Fruit fly (Drosophila melanogaster) whole organism, embryonic: ENCODE results near the gene CG45676.
A peak's percentile ranks its signal among the peaks of the same experiment; 100 is the strongest.

Experiments used
- Adf1 ChIP-seq: fragments of 200-800 bp; sonication (Bioruptor generic); IDR thresholded peaks from 2 replicates; pipeline ENCODE4 v1.3.6; 2022; ENCODE audit warnings: missing biosample characterization, missing genetic modification characterization
- BEAF-32 ChIP-seq: fragments of 200-800 bp; sonication (Bioruptor generic); optimal IDR thresholded peaks from 3 replicates; lab custom pipeline; 2017; ENCODE audit warnings: missing biosample characterization, missing genetic modification characterization, mild to moderate bottlenecking, moderate library complexity, missing genetic modification reagents
- CG10274 ChIP-seq: fragments of 200-800 bp; sonication (Bioruptor generic); optimal IDR thresholded peaks from 3 replicates; lab custom pipeline; 2017; ENCODE audit warnings: missing biosample characterization, mild to moderate bottlenecking, missing genetic modification characterization
- CG10462 ChIP-seq: fragments of 200-800 bp; sonication (Bioruptor generic); optimal IDR thresholded peaks from 2 replicates; lab custom pipeline; 2016; ENCODE audit warnings: missing biosample characterization, missing genetic modification characterization
- CG11085 ChIP-seq: fragments of 200-800 bp; sonication (Bioruptor generic); IDR thresholded peaks from 2 replicates; pipeline ENCODE4 v1.3.6; 2022; ENCODE audit warnings: missing biosample characterization, missing genetic modification characterization
- CG11456 ChIP-seq: fragments of 200-800 bp; sonication (Bioruptor generic); IDR thresholded peaks from 3 replicates; pipeline ENCODE4 v1.3.6; 2022; ENCODE audit warnings: missing biosample characterization, missing genetic modification characterization
- CG11696 ChIP-seq: fragments of 200-800 bp; sonication (Bioruptor generic); IDR thresholded peaks from 2 replicates; pipeline ENCODE4 v1.3.6; 2022; ENCODE audit warnings: missing biosample characterization, missing genetic modification characterization
- CG1233 ChIP-seq: fragments of 200-800 bp; sonication (Bioruptor generic); optimal IDR thresholded peaks from 4 replicates; lab custom pipeline; 2018; ENCODE audit warnings: missing biosample characterization, mild to moderate bottlenecking, missing genetic modification characterization
- CG15269 ChIP-seq: fragments of 200-800 bp; sonication (Bioruptor generic); optimal IDR thresholded peaks from 2 replicates; lab custom pipeline; 2018; ENCODE audit warnings: missing biosample characterization, mild to moderate bottlenecking, missing genetic modification characterization, moderate library complexity
- CG1529 ChIP-seq: fragments of 200-800 bp; sonication (Bioruptor generic); optimal IDR thresholded peaks from 3 replicates; lab custom pipeline; 2018; ENCODE audit warnings: missing biosample characterization, missing genetic modification characterization
- CG15514 ChIP-seq: fragments of 200-800 bp; sonication (Bioruptor generic); optimal IDR thresholded peaks from 3 replicates; lab custom pipeline; 2017; ENCODE audit warnings: missing biosample characterization, missing genetic modification characterization, mild to moderate bottlenecking, moderate library complexity, missing genetic modification reagents
- CG1602 ChIP-seq: fragments of 200-800 bp; sonication (Bioruptor generic); optimal IDR thresholded peaks from 3 replicates; lab custom pipeline; 2016; ENCODE audit warnings: missing biosample characterization, missing genetic modification characterization
- CG1603 ChIP-seq: fragments of 200-800 bp; sonication (Bioruptor generic); optimal IDR thresholded peaks from 2 replicates; lab custom pipeline; 2019; ENCODE audit warnings: missing biosample characterization, mild to moderate bottlenecking, missing genetic modification characterization, moderate library complexity
- CG17359 ChIP-seq: fragments of 200-800 bp; sonication (Bioruptor generic); optimal IDR thresholded peaks from 3 replicates; lab custom pipeline; 2018; ENCODE audit warnings: missing biosample characterization, mild to moderate bottlenecking, missing genetic modification characterization, moderate library complexity
- CG17361 ChIP-seq: fragments of 200-800 bp; sonication (Bioruptor generic); IDR thresholded peaks from 3 replicates; pipeline ENCODE4 v1.3.6; 2022; ENCODE audit warnings: missing biosample characterization, missing genetic modification characterization
- CG2116 ChIP-seq: fragments of 200-800 bp; sonication (Bioruptor generic); optimal IDR thresholded peaks from 3 replicates; lab custom pipeline; 2018; ENCODE audit warnings: missing biosample characterization, mild to moderate bottlenecking, missing genetic modification characterization
- CG31441 ChIP-seq: fragments of 200-800 bp; sonication (Bioruptor generic); IDR thresholded peaks from 2 replicates; pipeline ENCODE4 v1.3.6; 2022; ENCODE audit warnings: missing biosample characterization, missing genetic modification characterization
- CG32767 ChIP-seq: fragments of 200-800 bp; sonication (Bioruptor generic); IDR thresholded peaks from 2 replicates; pipeline ENCODE4 v1.3.6; 2022; ENCODE audit warnings: missing biosample characterization, missing genetic modification characterization
- CG33213 ChIP-seq: fragments of 200-800 bp; sonication (Bioruptor generic); optimal IDR thresholded peaks from 3 replicates; lab custom pipeline; 2016; ENCODE audit warnings: missing biosample characterization, missing genetic modification characterization
- CG4820 ChIP-seq: fragments of 200-800 bp; sonication (Bioruptor generic); optimal IDR thresholded peaks from 3 replicates; lab custom pipeline; 2016; ENCODE audit warnings: missing biosample characterization, missing genetic modification characterization
- CG5180 ChIP-seq: fragments of 200-800 bp; sonication (Bioruptor generic); optimal IDR thresholded peaks from 3 replicates; lab custom pipeline; 2017; ENCODE audit warnings: missing biosample characterization, missing genetic modification characterization, mild to moderate bottlenecking, moderate library complexity, missing genetic modification reagents
- CG6254 ChIP-seq: fragments of 200-800 bp; sonication (Bioruptor generic); optimal IDR thresholded peaks from 3 replicates; lab custom pipeline; 2017; ENCODE audit warnings: mild to moderate bottlenecking, missing biosample characterization, missing genetic modification reagents, missing genetic modification characterization
- CG6683 ChIP-seq: fragments of 200-800 bp; sonication (Bioruptor generic); optimal IDR thresholded peaks from 2 replicates; lab custom pipeline; 2017; ENCODE audit warnings: missing biosample characterization, mild to moderate bottlenecking, missing genetic modification characterization, missing genetic modification reagents
- CG7271 ChIP-seq: fragments of 200-800 bp; sonication (Bioruptor generic); optimal IDR thresholded peaks from 2 replicates; lab custom pipeline; 2018; ENCODE audit warnings: missing biosample characterization, mild to moderate bottlenecking, missing genetic modification characterization, moderate library complexity
- CG7357 ChIP-seq: fragments of 200-800 bp; sonication (Bioruptor generic); IDR thresholded peaks from 3 replicates; pipeline ENCODE4 v1.3.6; 2022; ENCODE audit warnings: missing biosample characterization, missing genetic modification characterization
- CG8281 ChIP-seq: fragments of 200-800 bp; sonication (Bioruptor generic); optimal IDR thresholded peaks from 2 replicates; lab custom pipeline; 2018; ENCODE audit warnings: missing biosample characterization, mild to moderate bottlenecking, missing genetic modification characterization, moderate library complexity
- CG9817 ChIP-seq: fragments of 200-800 bp; sonication (Bioruptor generic); optimal IDR thresholded peaks from 2 replicates; lab custom pipeline; 2018; ENCODE audit warnings: missing biosample characterization, mild to moderate bottlenecking, missing genetic modification characterization, moderate library complexity
- Dp ChIP-seq: fragments of 200-800 bp; sonication (Bioruptor generic); optimal IDR thresholded peaks from 2 replicates; lab custom pipeline; 2018; ENCODE audit warnings: missing biosample characterization, mild to moderate bottlenecking, missing genetic modification characterization, moderate library complexity
- H15 ChIP-seq: fragments of 200-800 bp; sonication (Bioruptor generic); IDR thresholded peaks from 3 replicates; pipeline ENCODE4 v1.3.6; 2022; ENCODE audit warnings: missing biosample characterization, missing genetic modification characterization
- Mad ChIP-seq: fragments of 200-800 bp; sonication (Bioruptor generic); optimal IDR thresholded peaks from 2 replicates; lab custom pipeline; 2016; ENCODE audit warnings: missing biosample characterization, missing genetic modification characterization
- Max ChIP-seq: fragments of 200-800 bp; sonication (Bioruptor generic); optimal IDR thresholded peaks from 2 replicates; lab custom pipeline; 2016; ENCODE audit warnings: missing biosample characterization, mild to moderate bottlenecking, missing genetic modification characterization
- Nf-YA ChIP-seq: fragments of 200-800 bp; sonication (Bioruptor generic); IDR thresholded peaks from 2 replicates; pipeline ENCODE4 v1.3.6; 2022; ENCODE audit warnings: missing biosample characterization, missing genetic modification characterization
- Oli ChIP-seq: fragments of 200-800 bp; sonication (Bioruptor generic); optimal IDR thresholded peaks from 2 replicates; lab custom pipeline; 2018; ENCODE audit warnings: missing biosample characterization, mild to moderate bottlenecking, missing genetic modification characterization, moderate library complexity
- Pdp1 ChIP-seq, 2 experiments: fragments of 200-800 bp; sonication (Bioruptor generic); optimal IDR thresholded peaks; 3 replicates each; lab custom pipeline; 2016; ENCODE audit warnings: missing biosample characterization in 2 of 2, missing genetic modification characterization in 2 of 2, mild to moderate bottlenecking in 1 of 2, moderate library complexity in 1 of 2
- Usf ChIP-seq: fragments of 200-800 bp; sonication (Bioruptor generic); optimal IDR thresholded peaks from 2 replicates; lab custom pipeline; 2017; ENCODE audit warnings: missing genotype, missing biosample characterization, missing genetic modification characterization
- Xrp1 ChIP-seq: fragments of 200-800 bp; sonication (Bioruptor generic); IDR thresholded peaks from 2 replicates; pipeline ENCODE4 v1.3.6; 2022; ENCODE audit warnings: missing biosample characterization, missing genetic modification characterization
- al ChIP-seq: fragments of 200-800 bp; sonication (Bioruptor generic); IDR thresholded peaks from 2 replicates; pipeline ENCODE4 v1.3.6; 2022; ENCODE audit warnings: missing biosample characterization, missing genetic modification characterization
- danr ChIP-seq: fragments of 200-800 bp; sonication (Bioruptor generic); IDR thresholded peaks from 2 replicates; pipeline ENCODE4 v1.3.6; 2022; ENCODE audit warnings: missing biosample characterization, missing genetic modification characterization
- ems ChIP-seq: fragments of 200-800 bp; sonication (Bioruptor generic); optimal IDR thresholded peaks from 3 replicates; lab custom pipeline; 2016; ENCODE audit warnings: missing biosample characterization, missing genetic modification characterization
- en ChIP-seq: fragments of 200-800 bp; sonication (Bioruptor generic); optimal IDR thresholded peaks from 2 replicates; lab custom pipeline; 2016; ENCODE audit warnings: missing biosample characterization, missing genetic modification characterization
- fd102C ChIP-seq: fragments of 200-800 bp; sonication (Bioruptor generic); optimal IDR thresholded peaks from 2 replicates; lab custom pipeline; 2018; ENCODE audit warnings: missing biosample characterization, mild to moderate bottlenecking, missing genetic modification characterization, moderate library complexity
- fd64A ChIP-seq: fragments of 200-800 bp; sonication (Bioruptor generic); optimal IDR thresholded peaks from 3 replicates; lab custom pipeline; 2018; ENCODE audit warnings: missing biosample characterization, mild to moderate bottlenecking, missing genetic modification characterization
- gsb ChIP-seq: fragments of 200-800 bp; sonication (Bioruptor generic); IDR thresholded peaks from 2 replicates; pipeline ENCODE4 v1.3.6; 2022; ENCODE audit warnings: missing biosample characterization, missing genetic modification characterization
- gsb-n ChIP-seq: fragments of 200-800 bp; sonication (Bioruptor generic); optimal IDR thresholded peaks from 3 replicates; lab custom pipeline; 2018; ENCODE audit warnings: missing biosample characterization, mild to moderate bottlenecking, missing genetic modification characterization
- hbn ChIP-seq: fragments of 200-800 bp; sonication (Bioruptor generic); IDR thresholded peaks from 2 replicates; pipeline ENCODE4 v1.3.6; 2022; ENCODE audit warnings: missing biosample characterization, missing genetic modification characterization; ENCODE audit not compliant: partially characterized antibody
- lov ChIP-seq, 2 experiments: fragments of 200-800 bp in 1 of 2; fragments of >200 bp in 1 of 2; sonication (Bioruptor generic) in 1 of 2; IDR thresholded peaks in 1 of 2; optimal IDR thresholded peaks in 1 of 2; 2 replicates in 1 of 2; 3 replicates in 1 of 2; pipeline versions ENCODE4 v1.3.6 to Lab custom; 2017 to 2022; ENCODE audit warnings: missing biosample characterization in 1 of 2, missing genetic modification characterization in 1 of 2
- ranshi ChIP-seq: fragments of 200-800 bp; sonication (Bioruptor generic); IDR thresholded peaks from 2 replicates; pipeline ENCODE4 v1.3.6; 2022; ENCODE audit warnings: missing biosample characterization, missing genetic modification characterization
- ro ChIP-seq: fragments of 200-800 bp; sonication (Bioruptor generic); IDR thresholded peaks from 2 replicates; pipeline ENCODE4 v1.3.6; 2022; ENCODE audit warnings: missing biosample characterization, missing genetic modification characterization
- scrt ChIP-seq: fragments of 200-800 bp; sonication (Bioruptor generic); optimal IDR thresholded peaks from 2 replicates; lab custom pipeline; 2018; ENCODE audit warnings: missing biosample characterization, mild to moderate bottlenecking, missing genetic modification characterization, moderate library complexity
- slou ChIP-seq: fragments of 200-800 bp; sonication (Bioruptor generic); optimal IDR thresholded peaks from 3 replicates; lab custom pipeline; 2016; ENCODE audit warnings: missing biosample characterization, missing genetic modification characterization

CG45676 gene

DNA sequence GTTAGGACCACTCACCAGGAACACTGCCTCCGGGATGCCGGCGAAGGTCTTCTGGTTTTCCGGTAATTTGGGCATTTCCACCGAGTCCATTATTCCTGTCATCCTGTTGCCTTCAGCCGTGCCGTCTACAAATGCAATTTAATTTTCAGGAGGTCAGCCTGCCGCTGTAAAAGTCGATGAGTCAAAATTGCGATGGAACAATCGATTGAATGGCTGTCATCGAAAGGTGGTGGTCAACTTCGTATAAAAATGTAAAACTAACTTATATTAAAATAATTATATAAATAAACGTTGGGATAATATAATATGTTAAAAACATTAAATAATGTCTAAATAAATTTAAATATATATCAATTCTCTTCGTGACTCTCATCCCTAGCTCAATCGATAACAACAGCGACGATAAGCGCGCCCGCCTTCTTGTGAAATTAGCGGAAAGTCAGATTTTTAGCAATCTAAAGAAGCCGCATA, 9.0 kb upstream of the CG45676 start, which contains the start of the genes mgr and Irbp (continued):
- TF ChIP-seq ranshi (GFP tag; lab: Robert Waterston, UW) (peak; percentile 92), Adf1 (GFP tag; lab: Robert Waterston, UW) (peak; percentile 76; the same call in 1 of the 2 replicates), CG17359 (tag; lab: Kevin White, UChicago) (no peak), Max (GFP tag; lab: Kevin White, UChicago) (peak; percentile 87), gsb (GFP tag; lab: Robert Waterston, UW) (peak; percentile 89), CG9817 (tag; lab: Kevin White, UChicago) (peak; percentile 92), CG6254 (peak; percentile 83), CG1233 (GFP tag; lab: Kevin White, UChicago) (peak; percentile 91), ems (peak; percentile 54), Usf (peak; percentile 70), CG15269 (tag; lab: Kevin White, UChicago) (peak; percentile 90), CG31441 (GFP tag; lab: Robert Waterston, UW) (peak; percentile 97), H15 (GFP tag; lab: Robert Waterston, UW) (peak; percentile 95), slou (GFP tag; lab: Kevin White, UChicago) (peak; percentile 59), lov (optimal IDR thresholded peaks at IDR 0.05; lab: Kevin White, UChicago) (no peak), lov (GFP tag; IDR thresholded peaks at IDR 0.05; lab: Robert Waterston, UW) (peak; percentile 64; the same call in 1 of the 3 replicates), gsb-n (tag; lab: Kevin White, UChicago) (peak; percentile 93), CG11456 (GFP tag; lab: Robert Waterston, UW) (peak; percentile 92), Oli (tag; lab: Kevin White, UChicago) (peak; percentile 89), Pdp1 (GFP tag; optimal IDR thresholded peaks at IDR 0.05; lab: Kevin White, UChicago) (peak in 1 of 2 experiments; percentile 14), en (GFP tag; lab: Kevin White, UChicago) (no peak), danr (GFP tag; lab: Robert Waterston, UW) (peak; percentile 87), CG7271 (tag; lab: Kevin White, UChicago) (peak; percentile 95), Mad (peak; percentile 35), CG11085 (GFP tag; lab: Robert Waterston, UW) (peak; percentile 88), CG8281 (tag; lab: Kevin White, UChicago) (peak; percentile 58), al (GFP tag; lab: Robert Waterston, UW) (peak; percentile 95), ro (GFP tag; lab: Robert Waterston, UW) (peak; percentile 84), hbn (GFP tag; lab: Robert Waterston, UW) (peak; percentile 78), scrt (peak; percentile 73), fd64A (GFP tag; lab: Kevin White, UChicago) (peak; percentile 8), CG11696 (GFP tag; lab: Robert Waterston, UW) (peak; percentile 80), fd102C (peak; percentile 84), CG6683 (GFP tag; lab: Kevin White, UChicago) (peak; percentile 81), CG17361 (peak; percentile 96), CG15514 (GFP tag; lab: Kevin White, UChicago) (peak; percentile 86), CG5180 (GFP tag; lab: Kevin White, UChicago) (no peak), CG10462 (peak; percentile 65), Dp (peak; percentile 68), CG33213 (no peak), CG1603 (tag; lab: Kevin White, UChicago) (no peak), CG32767 (GFP tag; lab: Robert Waterston, UW) (peak; percentile 87), CG2116 (GFP tag; lab: Kevin White, UChicago) (peak; percentile 82), CG1602 (GFP tag; lab: Kevin White, UChicago) (peak; percentile 88), CG1529 (GFP tag; lab: Kevin White, UChicago) (peak; percentile 66), CG7357 (GFP tag; lab: Robert Waterston, UW) (peak; percentile 83), Xrp1 (GFP tag; lab: Robert Waterston, UW) (peak; percentile 97), CG10274 (GFP tag; lab: Kevin White, UChicago) (no peak), CG4820 (GFP tag; lab: Kevin White, UChicago) (peak; percentile 85), Nf-YA (peak; percentile 85; the same call in 1 of the 2 replicates), BEAF-32 (GFP tag; lab: Kevin White, UChicago) (peak; percentile 75)
